Worm (Caenorhabditis elegans) whole organism, late embryonic: ENCODE data around the gene zip-6.

Source experiments
- C08G9.2 ChIP-seq: sonication (generic microtip); optimal IDR thresholded peaks from 2 replicates; lab custom pipeline; 2016; ENCODE audit warnings: mild to moderate bottlenecking, missing genetic modification characterization, moderate library complexity, missing compliant biosample characterization
- F13H6.1 ChIP-seq: sonication (generic microtip); optimal IDR thresholded peaks from 2 replicates; lab custom pipeline; 2016; ENCODE audit warnings: missing genetic modification characterization, missing compliant biosample characterization
- K09A11.1 ChIP-seq: sonication (generic microtip); optimal IDR thresholded peaks from 2 replicates; lab custom pipeline; 2017; ENCODE audit warnings: antibody characterized with exemption, mild to moderate bottlenecking, missing genetic modification characterization, missing compliant biosample characterization; ENCODE audit not compliant: insufficient read depth
- Y22D7AL.16 ChIP-seq: sonication (generic microtip); optimal IDR thresholded peaks from 2 replicates; lab custom pipeline; 2016; ENCODE audit warnings: missing genetic modification characterization, missing compliant biosample characterization
- ahr-1 ChIP-seq: sonication (generic microtip); optimal IDR thresholded peaks from 2 replicates; lab custom pipeline; 2016; ENCODE audit warnings: missing genetic modification characterization, missing compliant biosample characterization
- ceh-14 ChIP-seq: sonication (generic microtip); optimal IDR thresholded peaks from 2 replicates; lab custom pipeline; 2016; ENCODE audit warnings: missing genotype, missing genetic modification characterization, missing compliant biosample characterization
- ceh-19 ChIP-seq: fragments of 200-800 bp; sonication (Bioruptor generic); optimal IDR thresholded peaks from 2 replicates; lab custom pipeline; 2018; ENCODE audit warnings: mild to moderate bottlenecking, missing genetic modification characterization, missing compliant biosample characterization
- ceh-30 ChIP-seq: fragments of 150-350 bp; optimal IDR thresholded peaks from 2 replicates; lab custom pipeline; 2014; ENCODE audit warnings: missing biosample characterization, missing genetic modification characterization
- ceh-34 ChIP-seq: sonication (generic microtip); optimal IDR thresholded peaks from 2 replicates; lab custom pipeline; 2016; ENCODE audit warnings: mild to moderate bottlenecking, missing genetic modification characterization, missing compliant biosample characterization
- ceh-48 ChIP-seq: sonication (generic microtip); optimal IDR thresholded peaks from 2 replicates; lab custom pipeline; 2016; ENCODE audit warnings: missing genetic modification characterization, inconsistent platforms, missing compliant biosample characterization
- ceh-6 ChIP-seq: fragments of 200-800 bp; sonication (Bioruptor generic); optimal IDR thresholded peaks from 2 replicates; lab custom pipeline; 2018; ENCODE audit warnings: mild to moderate bottlenecking, missing genetic modification characterization, missing compliant biosample characterization
- ceh-9 ChIP-seq: sonication (generic microtip); optimal IDR thresholded peaks from 2 replicates; lab custom pipeline; 2016; ENCODE audit warnings: mild to moderate bottlenecking, missing genetic modification characterization, inconsistent platforms, missing compliant biosample characterization
- che-1 ChIP-seq: sonication (generic microtip); optimal IDR thresholded peaks from 2 replicates; lab custom pipeline; 2016; ENCODE audit warnings: mild to moderate bottlenecking, missing genetic modification characterization, missing compliant biosample characterization
- dmd-4 ChIP-seq: sonication (generic microtip); optimal IDR thresholded peaks from 2 replicates; lab custom pipeline; 2016; ENCODE audit warnings: borderline replicate concordance, missing genetic modification characterization, missing compliant biosample characterization
- dve-1 ChIP-seq: sonication (generic microtip); optimal IDR thresholded peaks from 2 replicates; lab custom pipeline; 2017; ENCODE audit warnings: antibody characterized with exemption, mild to moderate bottlenecking, missing genetic modification characterization, missing compliant biosample characterization
- elt-2 ChIP-seq: sonication (generic microtip); optimal IDR thresholded peaks from 2 replicates; lab custom pipeline; 2016; ENCODE audit warnings: missing genetic modification reagents, missing genetic modification characterization, missing compliant biosample characterization
- fkh-6 ChIP-seq: sonication (generic microtip); optimal IDR thresholded peaks from 2 replicates; lab custom pipeline; 2016; ENCODE audit warnings: missing genetic modification characterization, missing compliant biosample characterization
- gmeb-2 ChIP-seq: sonication (generic microtip); optimal IDR thresholded peaks from 2 replicates; lab custom pipeline; 2016; ENCODE audit warnings: missing genetic modification characterization, inconsistent platforms, missing compliant biosample characterization
- lin-11 ChIP-seq: fragments of 200-800 bp; sonication (Bioruptor generic); optimal IDR thresholded peaks from 2 replicates; lab custom pipeline; 2018; ENCODE audit warnings: mild to moderate bottlenecking, missing genetic modification characterization, missing compliant biosample characterization
- madf-2 ChIP-seq: sonication (generic microtip); optimal IDR thresholded peaks from 2 replicates; lab custom pipeline; 2017; ENCODE audit warnings: missing genetic modification characterization, missing compliant biosample characterization
- nfya-1 ChIP-seq: sonication (generic microtip); optimal IDR thresholded peaks from 2 replicates; lab custom pipeline; 2017; ENCODE audit warnings: missing genetic modification characterization, mild to moderate bottlenecking, missing compliant biosample characterization, antibody characterized with exemption, moderate library complexity
- nhr-232 ChIP-seq: sonication (generic microtip); optimal IDR thresholded peaks from 2 replicates; lab custom pipeline; 2016; ENCODE audit warnings: missing genetic modification characterization, missing compliant biosample characterization
- npax-4 ChIP-seq: sonication (generic microtip); optimal IDR thresholded peaks from 2 replicates; lab custom pipeline; 2016; ENCODE audit warnings: missing genetic modification characterization, missing compliant biosample characterization
- pat-9 ChIP-seq: fragments of 200-800 bp; sonication (Bioruptor generic); optimal IDR thresholded peaks from 2 replicates; lab custom pipeline; 2018; ENCODE audit warnings: mild to moderate bottlenecking, missing genetic modification characterization, moderate library complexity, missing compliant biosample characterization
- pax-1 ChIP-seq: fragments of 150-350 bp; optimal IDR thresholded peaks from 2 replicates; lab custom pipeline; 2014; ENCODE audit warnings: missing biosample characterization, missing genetic modification characterization
- pha-2 ChIP-seq: sonication (generic microtip); optimal IDR thresholded peaks from 2 replicates; lab custom pipeline; 2017; ENCODE audit warnings: mild to moderate bottlenecking, missing genetic modification characterization, missing compliant biosample characterization
- pha-4 ChIP-seq: fragments of 150-350 bp; optimal IDR thresholded peaks from 2 replicates; lab custom pipeline; 2018; ENCODE audit warnings: missing biosample characterization, missing genetic modification reagents, missing genetic modification characterization
- pqm-1 ChIP-seq: sonication (generic microtip); optimal IDR thresholded peaks from 2 replicates; lab custom pipeline; 2016; ENCODE audit warnings: missing genetic modification characterization, missing compliant biosample characterization
- ref-2 ChIP-seq: sonication (generic microtip); optimal IDR thresholded peaks from 2 replicates; lab custom pipeline; 2016; ENCODE audit warnings: missing genetic modification characterization, missing compliant biosample characterization
- rnt-1 ChIP-seq: sonication (generic microtip); optimal IDR thresholded peaks from 2 replicates; lab custom pipeline; 2016; ENCODE audit warnings: missing genetic modification characterization, missing compliant biosample characterization
- sdc-2 ChIP-seq: sonication (generic microtip); optimal IDR thresholded peaks from 2 replicates; lab custom pipeline; 2016; ENCODE audit warnings: missing genotype, missing genetic modification characterization, missing compliant biosample characterization
- sox-2 ChIP-seq: fragments of 200-800 bp; sonication (Bioruptor generic); IDR thresholded peaks from 2 replicates; pipeline ENCODE4 v1.3.6; 2022; ENCODE audit warnings: missing genetic modification reagents, missing genetic modification characterization, missing compliant biosample characterization
- sox-4 ChIP-seq: sonication (generic microtip); optimal IDR thresholded peaks from 2 replicates; lab custom pipeline; 2017; ENCODE audit warnings: mild to moderate bottlenecking, missing genetic modification characterization, inconsistent platforms, missing compliant biosample characterization
- tbx-7 ChIP-seq: sonication (generic microtip); optimal IDR thresholded peaks from 2 replicates; lab custom pipeline; 2016; ENCODE audit warnings: missing genotype, missing genetic modification characterization, missing compliant biosample characterization
- unc-3 ChIP-seq, 2 experiments: fragments of 200-800 bp in 1 of 2; sonication (Bioruptor generic) in 1 of 2; sonication (generic microtip) in 1 of 2; conservative IDR thresholded peaks in 1 of 2; optimal IDR thresholded peaks in 1 of 2; 2 replicates each; pipeline versions ENCODE4 v1.3.6 to Lab custom; 2016 to 2022; ENCODE audit warnings: missing compliant biosample characterization in 2 of 2, missing genetic modification characterization in 2 of 2, missing genetic modification reagents in 1 of 2
- unc-55 ChIP-seq: sonication (generic microtip); optimal IDR thresholded peaks from 2 replicates; lab custom pipeline; 2017; ENCODE audit warnings: missing biosample characterization, missing genetic modification reagents, missing genetic modification characterization
- ztf-16 ChIP-seq: sonication (generic microtip); optimal IDR thresholded peaks from 2 replicates; lab custom pipeline; 2017; ENCODE audit warnings: missing genetic modification characterization, missing compliant biosample characterization

Gene zip-6

DNA sequence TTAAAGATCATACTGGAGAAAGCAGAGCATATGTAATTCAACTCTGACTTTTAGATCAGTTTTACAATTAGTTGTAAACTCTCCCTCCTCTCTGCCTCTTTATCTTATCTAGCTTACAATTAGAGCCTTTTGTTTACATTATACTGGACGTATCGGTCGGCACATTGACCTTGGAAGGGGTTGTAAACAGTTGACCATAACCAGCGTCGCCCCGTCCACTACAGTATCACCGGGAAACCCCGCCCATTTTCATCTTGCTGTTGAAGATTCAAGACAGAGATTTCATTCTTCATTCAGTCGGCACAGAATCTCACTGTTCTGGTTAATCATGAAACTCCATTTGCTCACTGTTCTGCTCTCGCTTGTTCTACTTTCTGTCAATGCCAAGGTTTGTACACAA is 31.2 kb downstream of the zip-6 start, which contains the start of gene sdz-27:
Gene sdz-27, plus strand, starts transcription at position 301 of the 400 bp plus-strand sequence.
- no peak for TF ChIP-seq pax-1 (tag; lab: Kevin White, UChicago)
- TF ChIP-seq fkh-6 (tag; lab: Kevin White, UChicago): no peak
- no peak for TF ChIP-seq ceh-30
- no peak for TF ChIP-seq Y22D7AL.16
- TF ChIP-seq unc-3 (GFP tag; conservative IDR thresholded peaks at IDR 0.05; lab: Robert Waterston, UW): no peak
- no peak for TF ChIP-seq unc-3 (tag; optimal IDR thresholded peaks at IDR 0.05; lab: Kevin White, UChicago)
- TF ChIP-seq sox-4: no peak
- no peak for TF ChIP-seq rnt-1 (tag; lab: Kevin White, UChicago)
- no peak for TF ChIP-seq sox-2 (GFP tag; lab: Robert Waterston, UW)
- TF ChIP-seq pha-4 (tag; lab: Kevin White, UChicago): no peak
- no peak for TF ChIP-seq sdc-2 (tag; lab: Kevin White, UChicago)
- no peak for TF ChIP-seq lin-11
- no peak for TF ChIP-seq ceh-19 (GFP tag; lab: Kevin White, UChicago)
- no peak for TF ChIP-seq ztf-16
- no peak for TF ChIP-seq pqm-1 (tag; lab: Kevin White, UChicago)
- TF ChIP-seq ceh-6: no peak
- no peak for TF ChIP-seq dve-1 (tag; lab: Kevin White, UChicago)

- no peak for TF ChIP-seq nfya-1 (tag; lab: Kevin White, UChicago)
- TF ChIP-seq madf-2 (tag; lab: Kevin White, UChicago): no peak
- TF ChIP-seq unc-55 (GFP tag; lab: Kevin White, UChicago): no peak
- TF ChIP-seq nhr-232: no peak
- no peak for TF ChIP-seq ceh-30
- TF ChIP-seq pat-9 (tag; lab: Kevin White, UChicago): no peak
- no peak for TF ChIP-seq dmd-4
- TF ChIP-seq ceh-34 (tag; lab: Kevin White, UChicago): no peak
- TF ChIP-seq ceh-14: no peak
- TF ChIP-seq che-1 (tag; lab: Kevin White, UChicago): no peak
- TF ChIP-seq pha-2 (tag; lab: Kevin White, UChicago): no peak
- no peak for TF ChIP-seq npax-4 (tag; lab: Kevin White, UChicago)
- no peak for TF ChIP-seq ceh-9 (tag; lab: Kevin White, UChicago)
- no peak for TF ChIP-seq gmeb-2 (tag; lab: Kevin White, UChicago)
- TF ChIP-seq F13H6.1: no peak
- TF ChIP-seq ceh-19 (GFP tag; lab: Kevin White, UChicago): no peak
Measured at ce11 chrIV:11183991-11184390, 33.9 kb downstream of the zip-6 start, which contains the start of gene nuaf-3. TSS of gene nuaf-3 (plus strand) at chrIV:11184291.

DNA sequence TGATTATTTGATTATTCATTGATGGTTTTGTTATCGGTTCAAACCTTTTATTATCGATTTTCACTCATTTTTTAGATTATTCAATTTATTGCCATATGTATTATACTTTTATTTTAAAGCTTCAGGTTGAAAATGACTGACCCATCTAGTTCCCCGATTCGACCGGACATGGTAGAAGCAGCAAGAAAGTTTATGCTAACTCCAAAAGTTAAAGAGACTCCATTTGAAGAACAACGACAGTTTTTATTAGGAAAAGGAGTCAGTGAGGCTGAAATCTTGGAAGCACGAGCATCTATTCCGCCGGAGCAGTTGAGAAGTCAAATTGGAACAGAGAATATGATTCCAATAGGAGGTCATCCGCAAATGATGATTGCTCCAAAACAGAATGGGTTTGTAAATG is 34.9 kb downstream of the zip-6 start, which contains the start of gene prx-14:
Gene prx-14, plus strand, starts transcription at position 120 of the 400 bp plus-strand sequence.
- peak; percentile 33 for TF ChIP-seq elt-2 (tag; lab: Kevin White, UChicago)
- TF ChIP-seq ref-2 (tag; lab: Kevin White, UChicago): no peak

ce11 chrIV:11180077-11180476 is 37.9 kb downstream of the zip-6 start:
- TF ChIP-seq F13H6.1 (no peak), K09A11.1 (tag; lab: Kevin White, UChicago) (no peak), ceh-48 (tag; lab: Kevin White, UChicago) (no peak), tbx-7 (tag; lab: Kevin White, UChicago) (no peak), ahr-1 (tag; lab: Kevin White, UChicago) (no peak), Y22D7AL.16 (no peak), C08G9.2 (no peak), nhr-232 (no peak)
- TF ChIP-seq, all 69 proteins: peak for 0
